Fruit fly (Drosophila melanogaster) whole organism, embryonic: ENCODE data around the gene CG7156.

Experiments used
- Aef1 ChIP-seq: fragments of 200-800 bp; sonication (Bioruptor generic); IDR thresholded peaks from 3 replicates; pipeline ENCODE4 v1.3.6; 2022; ENCODE audit warnings: missing biosample characterization, missing genetic modification characterization
- Antp ChIP-seq: fragments of 200-800 bp; sonication (Bioruptor generic); optimal IDR thresholded peaks from 3 replicates; lab custom pipeline; 2016; ENCODE audit warnings: missing biosample characterization, missing genetic modification characterization
- Atf-2 ChIP-seq: fragments of 200-800 bp; sonication (Bioruptor generic); optimal IDR thresholded peaks from 2 replicates; lab custom pipeline; 2016; ENCODE audit warnings: missing biosample characterization, missing genetic modification characterization
- Atf6 ChIP-seq: fragments of 200-800 bp; sonication (Bioruptor generic); IDR thresholded peaks from 2 replicates; pipeline ENCODE4 v1.3.6; 2022; ENCODE audit warnings: missing biosample characterization, missing genetic modification characterization
- CG10462 ChIP-seq: fragments of 200-800 bp; sonication (Bioruptor generic); optimal IDR thresholded peaks from 2 replicates; lab custom pipeline; 2016; ENCODE audit warnings: missing biosample characterization, missing genetic modification characterization
- CG11398 ChIP-seq: fragments of 200-800 bp; sonication (Bioruptor generic); optimal IDR thresholded peaks from 2 replicates; lab custom pipeline; 2016; ENCODE audit warnings: missing biosample characterization, missing genetic modification characterization
- CG12299 ChIP-seq: fragments of 200-800 bp; sonication (Bioruptor generic); optimal IDR thresholded peaks from 2 replicates; lab custom pipeline; 2018; ENCODE audit warnings: missing biosample characterization, mild to moderate bottlenecking, missing genetic modification characterization
- CG13775 ChIP-seq: fragments of 200-800 bp; sonication (Bioruptor generic); optimal IDR thresholded peaks from 3 replicates; lab custom pipeline; 2017; ENCODE audit warnings: missing biosample characterization, mild to moderate bottlenecking, missing genetic modification characterization
- CG13894 ChIP-seq: fragments of 200-800 bp; sonication (Bioruptor generic); optimal IDR thresholded peaks from 3 replicates; lab custom pipeline; 2018; ENCODE audit warnings: missing biosample characterization, mild to moderate bottlenecking, missing genetic modification characterization, moderate library complexity
- CG14441 ChIP-seq: fragments of 200-800 bp; sonication (Bioruptor generic); IDR thresholded peaks from 2 replicates; pipeline ENCODE4 v1.3.6; 2022; ENCODE audit warnings: missing biosample characterization, missing genetic modification characterization
- CG17829 ChIP-seq: fragments of 200-800 bp; optimal IDR thresholded peaks from 2 replicates; lab custom pipeline; 2019; ENCODE audit warnings: missing biosample characterization, mild to moderate bottlenecking, missing genetic modification characterization, moderate library complexity
- CG18599 ChIP-seq: fragments of 200-800 bp; sonication (Bioruptor generic); optimal IDR thresholded peaks from 3 replicates; lab custom pipeline; 2017; ENCODE audit warnings: missing biosample characterization, missing genetic modification characterization, mild to moderate bottlenecking, moderate library complexity, missing genetic modification reagents
- CG31441 ChIP-seq: fragments of 200-800 bp; sonication (Bioruptor generic); IDR thresholded peaks from 2 replicates; pipeline ENCODE4 v1.3.6; 2022; ENCODE audit warnings: missing biosample characterization, missing genetic modification characterization
- CG3407 ChIP-seq: fragments of 200-800 bp; sonication (Bioruptor generic); optimal IDR thresholded peaks from 2 replicates; lab custom pipeline; 2018; ENCODE audit warnings: missing biosample characterization, mild to moderate bottlenecking, missing genetic modification characterization
- CG3838 ChIP-seq: fragments of 200-800 bp; sonication (Bioruptor generic); optimal IDR thresholded peaks from 3 replicates; lab custom pipeline; 2016; ENCODE audit warnings: missing biosample characterization, missing genetic modification characterization
- CG3847 ChIP-seq: fragments of 200-800 bp; sonication (Bioruptor generic); IDR thresholded peaks from 2 replicates; pipeline ENCODE4 v1.3.6; 2022; ENCODE audit warnings: missing biosample characterization, missing genetic modification characterization
- CG4282 ChIP-seq: fragments of 200-800 bp; sonication (Bioruptor generic); optimal IDR thresholded peaks from 2 replicates; lab custom pipeline; 2016; ENCODE audit warnings: missing biosample characterization, missing genetic modification characterization
- CG4730 ChIP-seq: fragments of 200-800 bp; sonication (Bioruptor generic); IDR thresholded peaks from 2 replicates; pipeline ENCODE4 v1.3.6; 2022; ENCODE audit warnings: missing biosample characterization, missing genetic modification characterization
- CG4820 ChIP-seq: fragments of 200-800 bp; sonication (Bioruptor generic); optimal IDR thresholded peaks from 3 replicates; lab custom pipeline; 2016; ENCODE audit warnings: missing biosample characterization, missing genetic modification characterization
- CG5245 ChIP-seq: fragments of 200-800 bp; sonication (Bioruptor generic); optimal IDR thresholded peaks from 3 replicates; lab custom pipeline; 2016; ENCODE audit warnings: missing biosample characterization, missing genetic modification characterization
- CG7372 ChIP-seq: fragments of 200-800 bp; sonication (Bioruptor generic); IDR thresholded peaks from 2 replicates; pipeline ENCODE4 v1.3.6; 2022; ENCODE audit warnings: missing biosample characterization, missing genetic modification characterization
- CG8765 ChIP-seq: fragments of 200-800 bp; sonication (Bioruptor generic); IDR thresholded peaks from 2 replicates; pipeline ENCODE4 v1.3.6; 2022; ENCODE audit warnings: missing biosample characterization, missing genetic modification characterization
- Camta ChIP-seq: fragments of 200-800 bp; sonication (Bioruptor generic); optimal IDR thresholded peaks from 2 replicates; lab custom pipeline; 2016; ENCODE audit warnings: missing biosample characterization, missing genetic modification characterization
- CkIIα-i1 ChIP-seq: fragments of 200-800 bp; sonication (Bioruptor generic); IDR thresholded peaks from 2 replicates; pipeline ENCODE4 v1.3.6; 2022; ENCODE audit warnings: missing biosample characterization, missing genetic modification characterization
- Dek ChIP-seq: fragments of 200-800 bp; sonication (Bioruptor generic); optimal IDR thresholded peaks from 3 replicates; lab custom pipeline; 2019; ENCODE audit warnings: missing biosample characterization, mild to moderate bottlenecking, missing genetic modification characterization, moderate library complexity
- HLH54F ChIP-seq: fragments of 200-800 bp; sonication (Bioruptor generic); optimal IDR thresholded peaks from 3 replicates; lab custom pipeline; 2016; ENCODE audit warnings: missing biosample characterization, missing genetic modification characterization
- Hmr ChIP-seq: fragments of 200-800 bp; sonication (Bioruptor generic); optimal IDR thresholded peaks from 3 replicates; lab custom pipeline; 2017; ENCODE audit warnings: mild to moderate bottlenecking, missing biosample characterization, missing genetic modification reagents, missing genetic modification characterization
- Hr39 ChIP-seq: fragments of >200 bp; optimal IDR thresholded peaks from 2 replicates; lab custom pipeline; 2017
- Lim3 ChIP-seq: fragments of 200-800 bp; sonication (Bioruptor generic); IDR thresholded peaks from 2 replicates; pipeline ENCODE4 v1.3.6; 2022; ENCODE audit warnings: missing biosample characterization, missing genetic modification characterization
- Max ChIP-seq: fragments of 200-800 bp; sonication (Bioruptor generic); optimal IDR thresholded peaks from 2 replicates; lab custom pipeline; 2016; ENCODE audit warnings: missing biosample characterization, mild to moderate bottlenecking, missing genetic modification characterization
- Ravus ChIP-seq: fragments of 200-800 bp; sonication (Bioruptor generic); IDR thresholded peaks from 2 replicates; pipeline ENCODE4 v1.3.6; 2022; ENCODE audit warnings: missing biosample characterization, missing genetic modification characterization
- Sox100B ChIP-seq: fragments of 200-800 bp; sonication (Bioruptor generic); optimal IDR thresholded peaks from 3 replicates; lab custom pipeline; 2018; ENCODE audit warnings: missing biosample characterization, mild to moderate bottlenecking, missing genetic modification characterization
- Spps ChIP-seq: fragments of 200-800 bp; sonication (Bioruptor generic); optimal IDR thresholded peaks from 2 replicates; lab custom pipeline; 2018; ENCODE audit warnings: missing biosample characterization, mild to moderate bottlenecking, missing genetic modification characterization
- Usf ChIP-seq: fragments of 200-800 bp; sonication (Bioruptor generic); optimal IDR thresholded peaks from 2 replicates; lab custom pipeline; 2017; ENCODE audit warnings: missing genotype, missing biosample characterization, missing genetic modification characterization
- amos ChIP-seq: fragments of 200-800 bp; sonication (Bioruptor generic); IDR thresholded peaks from 2 replicates; pipeline ENCODE4 v1.3.6; 2022; ENCODE audit warnings: missing biosample characterization, missing genetic modification characterization; ENCODE audit not compliant: partially characterized antibody
- aop ChIP-seq: fragments of 200-800 bp; sonication (Bioruptor generic); IDR thresholded peaks from 2 replicates; pipeline ENCODE4 v1.3.6; 2022; ENCODE audit warnings: missing biosample characterization, missing genetic modification characterization
- az2 ChIP-seq: fragments of 200-800 bp; sonication (Bioruptor generic); optimal IDR thresholded peaks from 3 replicates; lab custom pipeline; 2016; ENCODE audit warnings: missing biosample characterization, missing genetic modification characterization
- btn ChIP-seq: fragments of 200-800 bp; sonication (Bioruptor generic); optimal IDR thresholded peaks from 2 replicates; lab custom pipeline; 2016; ENCODE audit warnings: missing biosample characterization, missing genetic modification characterization
- danr ChIP-seq: fragments of 200-800 bp; sonication (Bioruptor generic); IDR thresholded peaks from 2 replicates; pipeline ENCODE4 v1.3.6; 2022; ENCODE audit warnings: missing biosample characterization, missing genetic modification characterization
- dati ChIP-seq: fragments of 200-800 bp; sonication (Bioruptor generic); IDR thresholded peaks from 2 replicates; pipeline ENCODE4 v1.3.6; 2022; ENCODE audit warnings: missing biosample characterization, missing genetic modification characterization
- grau ChIP-seq: fragments of 200-800 bp; optimal IDR thresholded peaks from 3 replicates; lab custom pipeline; 2019; ENCODE audit warnings: missing biosample characterization, mild to moderate bottlenecking, missing genetic modification characterization, moderate library complexity
- gsb ChIP-seq: fragments of 200-800 bp; sonication (Bioruptor generic); IDR thresholded peaks from 2 replicates; pipeline ENCODE4 v1.3.6; 2022; ENCODE audit warnings: missing biosample characterization, missing genetic modification characterization
- klu ChIP-seq: fragments of 200-800 bp; sonication (Bioruptor generic); IDR thresholded peaks from 2 replicates; pipeline ENCODE4 v1.3.6; 2022; ENCODE audit warnings: missing biosample characterization, missing genetic modification characterization
- knrl ChIP-seq: fragments of 200-800 bp; sonication (Bioruptor generic); IDR thresholded peaks from 3 replicates; pipeline ENCODE4 v1.3.6; 2022; ENCODE audit warnings: missing biosample characterization, missing genetic modification characterization; ENCODE audit not compliant: partially characterized antibody
- luna ChIP-seq: fragments of 200-800 bp; sonication (Bioruptor generic); optimal IDR thresholded peaks from 2 replicates; lab custom pipeline; 2016; ENCODE audit warnings: missing biosample characterization, missing genetic modification characterization
- pita ChIP-seq: fragments of 200-800 bp; sonication (Bioruptor generic); optimal IDR thresholded peaks from 2 replicates; lab custom pipeline; 2017; ENCODE audit warnings: missing biosample characterization, mild to moderate bottlenecking, missing genetic modification characterization
- pzg ChIP-seq: fragments of 200-800 bp; sonication (Bioruptor generic); optimal IDR thresholded peaks from 3 replicates; lab custom pipeline; 2018; ENCODE audit warnings: missing biosample characterization, mild to moderate bottlenecking, missing genetic modification characterization, moderate library complexity
- salm ChIP-seq: fragments of 200-800 bp; sonication (Bioruptor generic); optimal IDR thresholded peaks from 2 replicates; lab custom pipeline; 2018; ENCODE audit warnings: missing biosample characterization, mild to moderate bottlenecking, missing genetic modification characterization
- slbo ChIP-seq: fragments of 200-800 bp; sonication (Bioruptor generic); IDR thresholded peaks from 2 replicates; pipeline ENCODE4 v1.3.6; 2022; ENCODE audit warnings: missing biosample characterization, missing genetic modification characterization
- sqz ChIP-seq: fragments of 200-800 bp; sonication (Bioruptor generic); optimal IDR thresholded peaks from 3 replicates; lab custom pipeline; 2018; ENCODE audit warnings: missing biosample characterization, mild to moderate bottlenecking, missing genetic modification characterization
- wdn ChIP-seq: fragments of 200-800 bp; sonication (Bioruptor generic); IDR thresholded peaks from 2 replicates; pipeline ENCODE4 v1.3.6; 2022; ENCODE audit warnings: missing biosample characterization, missing genetic modification characterization
- wek ChIP-seq: fragments of 200-800 bp; sonication (Bioruptor generic); optimal IDR thresholded peaks from 3 replicates; lab custom pipeline; 2018; ENCODE audit warnings: missing biosample characterization, mild to moderate bottlenecking, missing genetic modification characterization, moderate library complexity

The CG7156 gene

dm6 chr3R:18220211-18220749 lies 21.7 kb downstream of the CG7156 start, which contains the start of the genes CG7988 and CG7183 (continued):
- TF ChIP-seq CG5245 (GFP tag; lab: Kevin White, UChicago), result peak; percentile 94
- peak; percentile 96 for TF ChIP-seq CG3407 (GFP tag; lab: Kevin White, UChicago)
- peak; percentile 97 for TF ChIP-seq CG7372 (GFP tag; lab: Robert Waterston, UW)
- no peak for TF ChIP-seq amos (GFP tag; lab: Robert Waterston, UW)
- peak; percentile 68 for TF ChIP-seq wek (GFP tag; lab: Kevin White, UChicago)
- TF ChIP-seq CG3847, result peak; percentile 98
- TF ChIP-seq Camta, result peak; percentile 96
- TF ChIP-seq CG11398, result peak; percentile 84
- TF ChIP-seq pita (GFP tag; lab: Kevin White, UChicago), result no peak
- peak; percentile 98 for TF ChIP-seq grau (tag; lab: Kevin White, UChicago)
- peak; percentile 96 for TF ChIP-seq CG4820
- peak; percentile 96 for TF ChIP-seq danr
- TF ChIP-seq Spps, result peak; percentile 98
- TF ChIP-seq Hmr (GFP tag; lab: Kevin White, UChicago), result peak; percentile 96
- TF ChIP-seq CG4282 (GFP tag; lab: Kevin White, UChicago), result peak; percentile 70
- peak; percentile 96 for TF ChIP-seq CG18599
- peak; percentile 98 for TF ChIP-seq Dek (tag; lab: Kevin White, UChicago)
- TF ChIP-seq Usf (GFP tag; lab: Kevin White, UChicago), result peak; percentile 94
- TF ChIP-seq CG14441 (GFP tag; lab: Robert Waterston, UW), result peak; percentile 98
- peak; percentile 87 for TF ChIP-seq aop (GFP tag; lab: Robert Waterston, UW)
- TF ChIP-seq btn, result peak; percentile 78
- peak; percentile 67 for TF ChIP-seq CkIIα-i1 (GFP tag; lab: Robert Waterston, UW)
- TF ChIP-seq Max, result peak; percentile 96
- peak; percentile 94 for TF ChIP-seq gsb (GFP tag; lab: Robert Waterston, UW)
- TF ChIP-seq knrl (GFP tag; lab: Robert Waterston, UW), result no peak; the same call in 2 of the 3 replicates
- TF ChIP-seq CG8765, result peak; percentile 95
- peak; percentile 41 for TF ChIP-seq pzg (GFP tag; lab: Kevin White, UChicago)
- TF ChIP-seq Aef1 (GFP tag; lab: Robert Waterston, UW), result peak; percentile 97
- TF ChIP-seq luna (GFP tag; lab: Kevin White, UChicago), result peak; percentile 87
- peak; percentile 97 for TF ChIP-seq CG31441
- peak; percentile 97 for TF ChIP-seq Sox100B
- TF ChIP-seq Antp (GFP tag; lab: Kevin White, UChicago), result peak; percentile 88
- peak; percentile 97 for TF ChIP-seq CG12299 (tag; lab: Kevin White, UChicago)
- peak; percentile 97 for TF ChIP-seq salm (tag; lab: Kevin White, UChicago)
- TF ChIP-seq CG3838 (GFP tag; lab: Kevin White, UChicago), result peak; percentile 94
- peak; percentile 95 for TF ChIP-seq CG13894 (tag; lab: Kevin White, UChicago)
- peak; percentile 96 for TF ChIP-seq CG10462
- peak; percentile 99 for TF ChIP-seq CG17829
- TF ChIP-seq Atf6 (GFP tag; lab: Robert Waterston, UW), result peak; percentile 97
- TF ChIP-seq Hr39, result no peak
- TF ChIP-seq klu (GFP tag; lab: Robert Waterston, UW), result peak; percentile 97
- TF ChIP-seq Atf-2 (GFP tag; lab: Kevin White, UChicago), result peak; percentile 96
- TF ChIP-seq slbo (GFP tag; lab: Robert Waterston, UW), result peak; percentile 99
- TF ChIP-seq Ravus (GFP tag; lab: Robert Waterston, UW), result peak; percentile 96
- TF ChIP-seq sqz (GFP tag; lab: Kevin White, UChicago), result peak; percentile 90
- peak; percentile 96 for TF ChIP-seq wdn (GFP tag; lab: Robert Waterston, UW)
- peak; percentile 94 for TF ChIP-seq Lim3
- TF ChIP-seq az2, result peak; percentile 99
- peak; percentile 93 for TF ChIP-seq dati (GFP tag; lab: Robert Waterston, UW)
- TF ChIP-seq CG4730, result peak; percentile 99
- TF ChIP-seq HLH54F, result peak; percentile 94
- TF ChIP-seq CG13775 (GFP tag; lab: Kevin White, UChicago), result peak; percentile 98
